Fruit fly (Drosophila melanogaster) Kc167 (cell line): ENCODE measurements around the gene nAChRalpha5.

Experiments used
- Myc ChIP-seq: fragments of >200 bp; optimal IDR thresholded peaks from 2 replicates; lab custom pipeline; 2017; ENCODE audit warnings: missing external identifiers
- Sin3A ChIP-seq: fragments of >200 bp; optimal IDR thresholded peaks from 2 replicates; lab custom pipeline; 2018; ENCODE audit warnings: missing external identifiers
- h ChIP-seq: fragments of >200 bp; optimal IDR thresholded peaks from 3 replicates; lab custom pipeline; 2018; ENCODE audit warnings: missing external identifiers
- insv ChIP-seq: fragments of >200 bp; optimal IDR thresholded peaks from 3 replicates; lab custom pipeline; 2018; ENCODE audit warnings: missing external identifiers
- psq ChIP-seq: fragments of >200 bp; optimal IDR thresholded peaks from 2 replicates; lab custom pipeline; 2017; ENCODE audit warnings: missing external identifiers
- ttk ChIP-seq: sonication (Bioruptor generic); optimal IDR thresholded peaks from 2 replicates; lab custom pipeline; 2017; ENCODE audit warnings: missing external identifiers

nAChRalpha5 gene

dm6 chr2L:14039936-14040483 is at the start of gene nAChRalpha5:
TSS of gene nAChRalpha5 (plus strand) at chr2L:14040170.
- TF ChIP-seq psq (no peak), ttk (no peak), insv (lab: Kevin White, UChicago) (no peak), Myc (lab: Kevin White, UChicago) (no peak), h (lab: Kevin White, UChicago) (no peak), Sin3A (lab: Kevin White, UChicago) (no peak)

dm6 chr2L:13998952-13999351 is 41.0 kb upstream of the nAChRalpha5 start:
- TF ChIP-seq Sin3A (lab: Kevin White, UChicago): no peak

- TF ChIP-seq ttk (no peak), insv (lab: Kevin White, UChicago) (no peak), Myc (lab: Kevin White, UChicago) (no peak), Sin3A (lab: Kevin White, UChicago) (no peak), psq (no peak), h (lab: Kevin White, UChicago) (no peak)
Observed at dm6 chr2L:14001078-14001477, 38.9 kb upstream of the nAChRalpha5 start, which contains the start of gene rk. TSS of gene rk (minus strand) at chr2L:14001248.

DNA sequence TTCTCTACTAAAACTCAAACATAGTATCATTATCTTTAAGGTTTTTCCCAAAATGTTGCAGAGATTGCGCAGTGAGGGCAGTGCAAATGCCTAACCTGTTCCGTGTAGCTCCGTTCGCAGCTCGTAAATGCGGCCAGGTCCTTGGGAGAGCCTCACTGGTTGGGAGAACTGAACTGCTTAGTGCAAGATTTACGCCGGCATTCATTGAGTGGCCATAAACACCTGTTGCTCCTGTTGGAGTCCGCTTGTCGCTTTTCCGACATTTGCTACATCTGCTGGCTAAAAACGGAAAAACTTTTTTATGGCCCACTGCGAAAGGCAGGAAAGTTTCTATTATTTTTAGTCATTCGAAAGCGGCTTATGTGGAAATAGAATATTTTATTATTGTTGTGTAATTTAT is 38.1 kb upstream of the nAChRalpha5 start:
- TF ChIP-seq Sin3A (lab: Kevin White, UChicago): no peak
- no peak for TF ChIP-seq h (lab: Kevin White, UChicago)
- TF ChIP-seq ttk: no peak
- no peak for TF ChIP-seq psq
- no peak for TF ChIP-seq insv (lab: Kevin White, UChicago)
- no peak for TF ChIP-seq Myc (lab: Kevin White, UChicago)

DNA sequence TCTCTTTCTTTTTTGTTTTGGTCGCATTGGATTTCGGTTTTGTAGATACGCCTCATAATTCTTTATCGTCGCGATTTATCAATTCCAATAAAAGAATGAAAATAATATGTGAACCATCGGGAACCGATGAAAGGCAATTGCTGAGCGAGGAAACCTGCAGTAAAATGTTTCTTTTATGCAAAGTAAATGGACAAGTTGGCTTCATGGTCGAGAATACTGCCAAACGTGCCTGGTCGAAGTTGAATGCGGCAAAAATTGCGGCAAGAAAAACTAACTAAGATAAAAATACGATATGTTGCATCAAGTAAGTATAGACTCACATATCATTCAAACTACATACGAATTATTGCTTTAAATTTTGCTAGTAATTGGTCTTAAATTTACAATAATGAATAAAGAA is 32.2 kb upstream of the nAChRalpha5 start, which contains the start of gene CG42692:
Gene CG42692 (plus strand): TSS at position 301 of the 400 bp plus-strand sequence.
- no peak for TF ChIP-seq Sin3A (lab: Kevin White, UChicago)
- TF ChIP-seq h (lab: Kevin White, UChicago): no peak
- TF ChIP-seq ttk: no peak
- no peak for TF ChIP-seq psq
- TF ChIP-seq insv (lab: Kevin White, UChicago): no peak
- TF ChIP-seq Myc (lab: Kevin White, UChicago): no peak

- no peak for TF ChIP-seq ttk
- no peak for TF ChIP-seq h (lab: Kevin White, UChicago)
- no peak for TF ChIP-seq Sin3A (lab: Kevin White, UChicago)
- TF ChIP-seq insv (lab: Kevin White, UChicago): no peak
- no peak for TF ChIP-seq psq
- no peak for TF ChIP-seq Myc (lab: Kevin White, UChicago)
Observed at dm6 chr2L:14010410-14010809, 29.6 kb upstream of the nAChRalpha5 start.

dm6 chr2L:14011591-14012303 is 28.2 kb upstream of the nAChRalpha5 start:
- TF ChIP-seq ttk: no peak
- no peak for TF ChIP-seq h (lab: Kevin White, UChicago)
- no peak for TF ChIP-seq Sin3A (lab: Kevin White, UChicago)
- no peak for TF ChIP-seq insv (lab: Kevin White, UChicago)
- TF ChIP-seq Myc (lab: Kevin White, UChicago): no peak
- no peak for TF ChIP-seq psq

DNA sequence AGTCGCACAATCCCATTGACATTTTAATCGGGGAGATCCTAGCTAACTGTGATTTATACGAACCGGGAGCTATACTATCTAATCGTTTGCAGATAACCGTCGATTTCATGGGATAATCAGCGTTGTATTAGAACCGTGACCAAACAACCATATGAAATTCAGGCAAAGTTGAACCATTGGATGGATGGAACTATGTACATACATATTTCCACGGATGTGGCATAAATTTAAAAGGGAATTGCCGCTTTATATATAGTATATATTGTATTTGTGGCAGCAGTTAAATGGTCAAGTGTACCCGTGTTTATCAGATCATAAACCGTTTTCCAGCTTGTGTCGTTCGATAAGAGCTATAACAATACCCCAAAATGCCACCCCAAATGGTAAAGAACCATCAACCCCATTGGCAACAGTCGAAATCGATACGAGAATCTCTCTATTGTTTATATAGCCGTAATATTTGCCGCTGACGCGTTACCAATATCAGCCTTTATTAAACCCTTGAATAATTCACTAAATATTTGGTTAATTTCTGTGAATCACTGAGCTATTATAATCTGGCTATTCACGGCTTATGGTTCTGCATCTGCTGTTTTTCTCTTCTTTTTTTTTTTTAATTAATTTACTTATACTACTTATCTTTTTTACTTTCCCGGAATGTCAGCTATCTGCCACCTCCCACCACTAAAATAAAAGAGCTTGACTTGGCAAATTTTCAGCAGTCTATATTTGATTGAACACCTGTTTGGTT is 27.5 kb upstream of the nAChRalpha5 start, which contains the start of gene bgm:
Gene bgm (plus strand): TSS at position 701 of the 751 bp plus-strand sequence.
- no peak for TF ChIP-seq insv (lab: Kevin White, UChicago)
- TF ChIP-seq psq: no peak
- no peak for TF ChIP-seq Myc (lab: Kevin White, UChicago)
- no peak for TF ChIP-seq h (lab: Kevin White, UChicago)
- TF ChIP-seq ttk: no peak
- TF ChIP-seq Sin3A (lab: Kevin White, UChicago): no peak

DNA sequence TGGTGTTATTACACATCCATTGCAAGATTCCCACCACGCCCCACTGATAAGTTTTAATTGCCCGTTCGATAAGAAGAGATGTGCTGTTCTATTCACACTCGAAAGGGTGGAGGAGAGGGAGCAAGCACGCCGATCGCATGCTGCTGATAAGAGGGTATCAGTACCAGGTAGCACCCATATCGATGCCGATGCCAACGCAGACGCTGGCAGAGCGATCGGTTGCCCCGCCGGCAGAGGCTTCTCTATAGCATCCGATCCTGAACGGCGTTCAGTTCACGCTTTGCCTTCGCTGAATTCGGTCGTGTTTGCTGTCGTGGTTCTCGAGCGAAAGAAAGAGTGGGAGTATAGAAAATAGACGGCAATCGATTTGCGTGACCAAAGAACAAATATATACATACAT is 26.5 kb upstream of the nAChRalpha5 start:
- TF ChIP-seq insv (lab: Kevin White, UChicago): no peak
- no peak for TF ChIP-seq Myc (lab: Kevin White, UChicago)
- TF ChIP-seq ttk: no peak
- no peak for TF ChIP-seq h (lab: Kevin White, UChicago)
- no peak for TF ChIP-seq Sin3A (lab: Kevin White, UChicago)
- TF ChIP-seq psq: no peak

- TF ChIP-seq Sin3A (lab: Kevin White, UChicago): no peak
- no peak for TF ChIP-seq h (lab: Kevin White, UChicago)
- TF ChIP-seq insv (lab: Kevin White, UChicago): no peak
- TF ChIP-seq psq: no peak
Observed at dm6 chr2L:14015109-14015508, 24.9 kb upstream of the nAChRalpha5 start.

DNA sequence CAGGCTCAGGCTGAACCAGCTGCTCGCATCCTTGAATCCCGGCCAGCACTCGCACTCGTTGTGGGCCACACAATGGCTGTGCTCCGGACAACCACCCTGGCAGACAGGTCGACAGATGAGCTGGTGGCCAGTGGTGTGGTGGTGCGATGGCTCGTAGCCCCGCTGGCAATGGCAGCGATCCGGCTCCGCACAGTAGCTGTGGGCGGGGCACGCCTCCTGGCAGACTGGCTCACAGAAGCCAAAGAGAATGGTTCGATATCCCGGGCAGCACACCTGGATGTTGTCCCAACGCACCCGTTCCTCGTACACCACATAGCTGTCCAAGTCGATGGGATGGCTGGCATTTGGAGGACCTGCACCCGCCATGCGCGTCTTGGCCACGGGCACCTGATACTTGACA is 20.3 kb upstream of the nAChRalpha5 start:
- TF ChIP-seq psq (no peak), ttk (no peak), insv (lab: Kevin White, UChicago) (no peak), Sin3A (lab: Kevin White, UChicago) (no peak), Myc (lab: Kevin White, UChicago) (no peak), h (lab: Kevin White, UChicago) (no peak)

- no peak for TF ChIP-seq Sin3A (lab: Kevin White, UChicago)
- TF ChIP-seq psq: no peak
- TF ChIP-seq h (lab: Kevin White, UChicago): no peak
- TF ChIP-seq Myc (lab: Kevin White, UChicago): no peak
- TF ChIP-seq ttk: no peak
- TF ChIP-seq insv (lab: Kevin White, UChicago): no peak
Observed at dm6 chr2L:14020108-14020507, 19.9 kb upstream of the nAChRalpha5 start, which contains the start of gene NimC3. TSS of gene NimC3 (minus strand) at chr2L:14020208.
